Fruit fly (Drosophila melanogaster): ENCODE data around the gene CG17734.

CG17734 gene

DNA sequence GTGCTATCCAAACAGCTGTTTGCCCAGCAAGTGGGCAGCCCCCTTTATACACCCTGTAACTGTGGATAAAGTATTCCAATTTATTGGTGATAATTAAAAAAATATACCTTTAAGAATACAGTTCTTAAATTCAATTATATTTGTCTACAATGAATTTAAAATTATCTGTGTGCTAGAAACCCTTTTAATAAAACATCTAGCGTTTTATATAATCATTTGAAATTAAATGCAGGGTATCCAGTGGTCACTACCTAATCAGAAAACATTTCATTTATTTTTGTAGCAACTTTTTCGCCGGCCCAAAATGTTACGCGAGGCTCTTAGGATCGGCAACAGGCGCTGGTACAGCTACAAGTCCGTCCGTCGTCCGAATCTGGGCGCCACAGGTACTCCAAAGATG, 17.3 kb downstream of the CG17734 start, which contains the start of gene CG17726:
TSS of gene CG17726 (plus strand) at position 267 of the 400 bp plus-strand sequence.
- TF ChIP-seq cnc (optimal IDR thresholded peaks at IDR 0.05) = no peak
- peak; percentile 97 for TF ChIP-seq CG14711 (tag; optimal IDR thresholded peaks at IDR 0.05)
- TF ChIP-seq tj (GFP tag; optimal IDR thresholded peaks at IDR 0.05) = peak; percentile 68
- no peak for TF ChIP-seq toe (GFP tag; optimal IDR thresholded peaks at IDR 0.05)
- peak; percentile 98 for TF ChIP-seq bab1 (GFP tag; optimal IDR thresholded peaks at IDR 0.05)
- TF ChIP-seq Hr96 (GFP tag; optimal IDR thresholded peaks at IDR 0.05) = no peak
- TF ChIP-seq pad (GFP tag; optimal IDR thresholded peaks at IDR 0.05) = peak; percentile 66
- TF ChIP-seq CG11617 (GFP tag; optimal IDR thresholded peaks at IDR 0.05) = peak; percentile 95
- TF ChIP-seq CG1620 (GFP tag; optimal IDR thresholded peaks at IDR 0.05) = peak; percentile 87
- TF ChIP-seq CG7045 (GFP tag; optimal IDR thresholded peaks at IDR 0.05) = peak; percentile 91
- TF ChIP-seq Mnt (GFP tag; optimal IDR thresholded peaks at IDR 0.05) = peak; percentile 69
- TF ChIP-seq Crg-1 (GFP tag; optimal IDR thresholded peaks at IDR 0.05) = peak; percentile 92
- TF ChIP-seq CG7101 (tag; optimal IDR thresholded peaks at IDR 0.05) = peak; percentile 99
- TF ChIP-seq cic (GFP tag; optimal IDR thresholded peaks at IDR 0.05) = peak; percentile 62
- no peak for TF ChIP-seq kay (GFP tag; ENCODE audit: borderline replicate concordance)
- peak; percentile 87 for TF ChIP-seq ovo (GFP tag; optimal IDR thresholded peaks at IDR 0.05)
- peak; percentile 89 for TF ChIP-seq CG12768 (GFP tag; optimal IDR thresholded peaks at IDR 0.05)
- TF ChIP-seq CG33017 (tag; optimal IDR thresholded peaks at IDR 0.05) = peak; percentile 99
- no peak for TF ChIP-seq Clk (GFP tag; optimal IDR thresholded peaks at IDR 0.05)
- TF ChIP-seq CG5204 (GFP tag; optimal IDR thresholded peaks at IDR 0.05) = no peak

DNA sequence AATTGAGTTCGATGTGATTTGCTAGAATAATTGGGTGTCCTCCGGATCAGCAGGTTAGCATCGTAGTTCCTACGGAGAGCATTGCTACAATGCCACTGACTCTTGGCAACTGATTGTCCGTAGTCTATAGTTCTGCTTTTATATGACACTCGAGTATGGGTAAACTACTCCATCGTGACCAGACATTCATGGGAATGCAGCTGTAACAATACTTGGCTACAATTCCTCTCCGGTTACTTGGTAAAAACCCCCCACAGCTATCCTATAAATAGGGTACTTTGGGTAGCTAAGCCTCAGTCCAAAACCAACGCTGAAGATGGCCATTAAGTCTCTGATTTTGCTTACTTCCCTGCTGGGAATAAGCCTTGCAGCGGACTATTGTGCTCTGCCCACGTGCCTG, 18.6 kb downstream of the CG17734 start, which contains the start of gene scpr-C:
TSS of gene scpr-C (plus strand) at position 301 of the 400 bp plus-strand sequence.
- TF ChIP-seq cic (GFP tag; optimal IDR thresholded peaks at IDR 0.05) (no peak), Crg-1 (GFP tag; optimal IDR thresholded peaks at IDR 0.05) (no peak), CG33017 (tag; optimal IDR thresholded peaks at IDR 0.05) (no peak), CG14711 (tag; optimal IDR thresholded peaks at IDR 0.05) (no peak), cnc (optimal IDR thresholded peaks at IDR 0.05) (no peak), CG12768 (GFP tag; optimal IDR thresholded peaks at IDR 0.05) (no peak), CG7101 (tag; optimal IDR thresholded peaks at IDR 0.05) (no peak), CG1620 (GFP tag; optimal IDR thresholded peaks at IDR 0.05) (no peak), pad (GFP tag; optimal IDR thresholded peaks at IDR 0.05) (no peak), bab1 (GFP tag; optimal IDR thresholded peaks at IDR 0.05) (no peak), Mnt (GFP tag; optimal IDR thresholded peaks at IDR 0.05) (no peak), CG11617 (GFP tag; optimal IDR thresholded peaks at IDR 0.05) (no peak)

DNA sequence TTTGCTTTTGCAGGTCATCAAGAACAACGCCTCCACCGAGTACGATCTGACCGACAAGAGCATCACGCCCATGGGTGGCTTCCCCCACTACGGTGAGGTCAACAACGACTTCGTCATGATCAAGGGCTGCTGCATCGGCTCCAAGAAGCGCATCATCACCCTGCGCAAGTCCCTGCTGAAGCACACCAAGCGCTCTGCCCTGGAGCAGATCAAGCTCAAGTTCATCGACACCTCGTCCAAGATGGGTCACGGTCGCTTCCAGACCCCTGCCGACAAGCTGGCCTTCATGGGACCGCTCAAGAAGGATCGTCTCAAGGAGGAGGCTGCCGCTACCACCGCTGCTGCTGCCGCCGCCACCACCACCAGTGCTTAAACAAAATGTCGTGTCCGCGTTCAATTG, 19.3 kb downstream of the CG17734 start:
- TF ChIP-seq kay (GFP tag; ENCODE audit: borderline replicate concordance) (no peak), cnc (optimal IDR thresholded peaks at IDR 0.05) (no peak), CG12768 (GFP tag; optimal IDR thresholded peaks at IDR 0.05) (no peak), CG14711 (tag; optimal IDR thresholded peaks at IDR 0.05) (no peak), CG5204 (GFP tag; optimal IDR thresholded peaks at IDR 0.05) (no peak), CG1620 (GFP tag; optimal IDR thresholded peaks at IDR 0.05) (no peak), CG33017 (tag; optimal IDR thresholded peaks at IDR 0.05) (no peak), Hr96 (GFP tag; optimal IDR thresholded peaks at IDR 0.05) (no peak)

DNA sequence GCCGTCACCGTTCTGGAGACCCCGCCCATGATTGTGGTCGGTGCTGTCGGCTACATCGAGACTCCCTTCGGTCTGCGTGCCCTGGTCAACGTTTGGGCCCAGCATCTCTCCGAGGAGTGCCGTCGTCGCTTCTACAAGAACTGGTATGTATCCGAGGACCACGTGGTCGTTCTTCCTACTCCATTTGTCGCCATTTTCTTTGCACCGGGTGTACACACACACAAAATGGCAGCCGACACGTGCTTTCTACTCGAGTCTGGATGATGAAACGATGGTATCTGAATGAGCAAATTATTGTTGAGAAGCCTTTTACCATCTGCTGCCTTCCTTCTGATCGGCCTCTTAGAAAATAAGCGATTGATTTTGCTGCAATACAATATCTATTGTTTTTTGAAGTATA, 21.2 kb downstream of the CG17734 start:
- TF ChIP-seq kay (GFP tag; ENCODE audit: borderline replicate concordance) (no peak), Crg-1 (GFP tag; optimal IDR thresholded peaks at IDR 0.05) (no peak), cnc (optimal IDR thresholded peaks at IDR 0.05) (no peak), Mnt (GFP tag; optimal IDR thresholded peaks at IDR 0.05) (peak; percentile 3)

DNA sequence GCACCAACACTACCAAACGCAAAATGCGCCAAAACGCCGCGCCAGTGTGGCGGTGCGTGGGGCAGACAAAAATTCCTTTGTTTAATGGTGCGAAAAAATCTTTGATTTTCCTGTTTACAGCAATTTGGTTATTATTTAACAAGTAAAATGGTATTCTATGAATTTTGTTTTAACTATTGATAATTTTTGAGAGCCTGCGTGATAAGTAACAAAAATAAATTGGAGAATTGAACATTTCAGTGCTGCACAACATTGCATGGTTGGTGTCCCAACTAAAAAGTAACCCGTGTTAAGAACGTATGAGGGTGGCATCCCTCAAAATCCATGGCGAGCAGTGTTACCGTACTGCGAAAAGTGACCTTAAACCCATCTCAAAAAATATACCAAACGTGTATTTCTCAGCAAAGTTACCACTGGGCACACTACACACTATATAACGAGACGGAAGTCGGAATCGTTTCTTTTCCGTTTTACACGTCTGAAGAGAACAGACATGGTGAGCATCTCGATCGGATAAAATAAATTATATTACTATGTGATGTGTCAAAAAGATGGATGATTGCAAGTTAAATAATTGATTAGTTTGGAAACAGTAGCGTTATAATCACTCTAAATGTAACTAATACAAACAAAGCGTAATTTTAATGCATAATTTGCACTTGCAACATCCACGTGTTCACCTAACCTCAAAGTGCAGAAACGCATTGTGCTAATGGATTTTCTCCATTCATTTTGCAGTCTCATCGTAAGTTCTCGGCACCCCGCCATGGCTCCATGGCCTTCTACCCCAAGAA, 22.2 kb downstream of the CG17734 start, which contains the start of the genes CG6693 and RpL3:
TSS of gene CG6693 (minus strand) at position 203 of the 794 bp plus-strand sequence.
TSS of gene RpL3 (plus strand) at position 458 of the 794 bp plus-strand sequence.
- TF ChIP-seq Hr96 (GFP tag; optimal IDR thresholded peaks at IDR 0.05) (peak; percentile 81), CG12768 (GFP tag; optimal IDR thresholded peaks at IDR 0.05) (peak; percentile 85), CG33017 (tag; optimal IDR thresholded peaks at IDR 0.05) (peak; percentile 90), ovo (GFP tag; optimal IDR thresholded peaks at IDR 0.05) (peak; percentile 39), cic (GFP tag; optimal IDR thresholded peaks at IDR 0.05) (peak; percentile 75), Clk (GFP tag; optimal IDR thresholded peaks at IDR 0.05) (peak; percentile 54), cnc (optimal IDR thresholded peaks at IDR 0.05) (peak in 1 of 2 experiments; percentile 46), Mnt (GFP tag; optimal IDR thresholded peaks at IDR 0.05) (peak; percentile 97), tj (GFP tag; optimal IDR thresholded peaks at IDR 0.05) (peak; percentile 56), Crg-1 (GFP tag; optimal IDR thresholded peaks at IDR 0.05) (peak; percentile 78), CG5204 (GFP tag; optimal IDR thresholded peaks at IDR 0.05) (no peak), toe (GFP tag; optimal IDR thresholded peaks at IDR 0.05) (peak; percentile 68), CG7101 (tag; optimal IDR thresholded peaks at IDR 0.05) (peak; percentile 91), bab1 (GFP tag; optimal IDR thresholded peaks at IDR 0.05) (peak; percentile 87), CG7045 (GFP tag; optimal IDR thresholded peaks at IDR 0.05) (peak; percentile 69), CG14711 (tag; optimal IDR thresholded peaks at IDR 0.05) (peak; percentile 57), CG11617 (GFP tag; optimal IDR thresholded peaks at IDR 0.05) (peak; percentile 84), CG1620 (GFP tag; optimal IDR thresholded peaks at IDR 0.05) (peak; percentile 73), pad (GFP tag; optimal IDR thresholded peaks at IDR 0.05) (peak; percentile 73), kay (GFP tag; ENCODE audit: borderline replicate concordance) (no peak)

DNA sequence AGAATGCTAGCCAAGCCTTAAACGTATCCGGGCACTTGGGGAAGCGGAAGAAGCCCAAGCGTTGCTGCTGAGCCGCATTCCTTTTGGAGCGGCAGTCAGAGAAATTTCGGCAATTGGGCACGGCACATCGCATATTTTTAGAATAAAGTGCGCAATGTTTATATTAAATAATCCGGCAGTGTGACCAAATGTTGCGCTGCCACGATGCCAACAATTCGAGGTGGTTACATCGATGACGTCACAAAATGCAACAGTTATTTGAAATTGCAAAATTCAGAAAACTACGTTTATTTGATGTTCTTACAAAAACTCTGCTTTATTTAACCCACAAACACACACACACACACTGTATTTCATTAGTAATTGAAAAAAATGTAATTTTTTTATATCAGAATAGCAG, 23.9 kb downstream of the CG17734 start, which contains the start of gene CG6689:
TSS of gene CG6689 (minus strand) at position 182 of the 400 bp plus-strand sequence.
- TF ChIP-seq tj (GFP tag; optimal IDR thresholded peaks at IDR 0.05) = no peak
- peak; percentile 13 for TF ChIP-seq Mnt (GFP tag; optimal IDR thresholded peaks at IDR 0.05)
- peak; percentile 6 for TF ChIP-seq CG11617 (GFP tag; optimal IDR thresholded peaks at IDR 0.05)
